Comparison of ENCODE assay signal across 2 worm cellular contexts in the genomic region with DNA sequence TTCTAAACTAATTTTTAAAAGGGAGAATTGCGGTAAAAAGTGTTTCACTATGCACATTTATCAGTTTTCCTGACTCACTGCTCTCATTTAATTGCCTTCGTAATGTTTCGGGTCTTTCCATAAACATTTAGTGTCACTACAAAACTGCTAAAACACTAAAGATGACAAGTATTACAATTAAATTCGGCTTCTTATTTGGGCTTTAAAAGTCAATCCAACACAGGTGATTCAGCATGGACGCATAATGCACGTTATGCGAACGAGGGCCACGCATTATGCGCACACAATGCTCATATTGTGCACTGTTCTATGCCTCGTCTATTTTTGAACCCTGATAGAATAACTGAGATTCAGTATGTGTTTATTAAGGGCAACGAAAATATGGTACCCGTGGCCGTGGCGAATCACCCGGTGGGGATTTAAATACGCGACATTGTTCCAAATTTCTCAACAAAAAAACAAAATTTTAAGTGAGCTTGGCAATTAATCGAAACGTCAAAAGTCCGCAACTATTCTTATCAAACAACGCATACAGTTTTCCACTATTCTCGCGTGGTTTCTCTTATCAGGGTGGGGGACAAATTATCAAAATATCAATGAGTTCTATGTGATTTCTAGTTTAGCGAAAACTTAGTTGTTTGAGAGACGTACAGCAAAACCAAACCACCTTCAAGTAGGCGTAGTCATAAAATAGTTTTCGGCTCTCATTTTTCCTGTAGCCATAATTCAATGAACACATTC.
TF ChIP-seq lines count a peak whose summit lies in the region.

A gene (minus strand): TSS at position 51 of the 741 bp plus-strand sequence.

TF ChIP-seq in whole organism, L2 larva, 48 proteins besides CTCF, POLR2A, EP300 and RAD21 (continued from another document):
- TF ChIP-seq lsy-2 (tag; optimal IDR thresholded peaks at IDR 0.05; lab: Kevin White, UChicago) (no peak), gmeb-1 (tag; optimal IDR thresholded peaks at IDR 0.05; lab: Kevin White, UChicago) (peak; percentile 26), elt-3 (tag; optimal IDR thresholded peaks at IDR 0.05; lab: Kevin White, UChicago) (no peak), lin-11 (tag; optimal IDR thresholded peaks at IDR 0.05; lab: Kevin White, UChicago) (no peak), nhr-12 (tag; optimal IDR thresholded peaks at IDR 0.05; lab: Kevin White, UChicago) (no peak), unc-55 (GFP tag; optimal IDR thresholded peaks at IDR 0.05; lab: Kevin White, UChicago) (no peak), sma-9 (GFP tag; optimal IDR thresholded peaks at IDR 0.05; lab: Kevin White, UChicago) (peak; percentile 47), sma-9 (tag; optimal IDR thresholded peaks at IDR 0.05; lab: Kevin White, UChicago) (no peak), crh-2 (tag; optimal IDR thresholded peaks at IDR 0.05; lab: Kevin White, UChicago) (peak; percentile 24), nhr-237 (tag; optimal IDR thresholded peaks at IDR 0.05; lab: Kevin White, UChicago) (no peak), lin-13 (GFP tag; optimal IDR thresholded peaks at IDR 0.05; lab: Kevin White, UChicago) (no peak), C34F6.9 (tag; optimal IDR thresholded peaks at IDR 0.05; lab: Kevin White, UChicago) (no peak), mbf-1 (tag; optimal IDR thresholded peaks at IDR 0.05; lab: Kevin White, UChicago) (no peak)

TF ChIP-seq in whole organism, L4 larva, 104 proteins besides CTCF, POLR2A, EP300 and RAD21 (continued from another document):
- TF ChIP-seq zip-2 (tag; optimal IDR thresholded peaks at IDR 0.05; lab: Kevin White, UChicago), result no peak
- no peak for TF ChIP-seq madf-9 (GFP tag; conservative IDR thresholded peaks at IDR 0.05; lab: Robert Waterston, UW)
- TF ChIP-seq arid-1 (GFP tag; conservative IDR thresholded peaks at IDR 0.05; lab: Robert Waterston, UW), result no peak
- no peak for TF ChIP-seq daf-12 (tag; optimal IDR thresholded peaks at IDR 0.05; lab: Kevin White, UChicago)
- TF ChIP-seq madf-5 (GFP tag; IDR thresholded peaks at IDR 0.05; lab: Robert Waterston, UW), result no peak
- TF ChIP-seq daf-8 (GFP tag; IDR thresholded peaks at IDR 0.05; lab: Robert Waterston, UW), result no peak
- TF ChIP-seq ctbp-1 (GFP tag; IDR thresholded peaks at IDR 0.05; lab: Robert Waterston, UW), result no peak
- TF ChIP-seq daf-16 (GFP tag; optimal IDR thresholded peaks at IDR 0.05; lab: Kevin White, UChicago), result no peak
- peak; percentile 37 for TF ChIP-seq daf-16 (tag; optimal IDR thresholded peaks at IDR 0.05; lab: Kevin White, UChicago)
- no peak for TF ChIP-seq aly-2 (tag; optimal IDR thresholded peaks at IDR 0.05; lab: Kevin White, UChicago)
- TF ChIP-seq nhr-28 (tag; optimal IDR thresholded peaks at IDR 0.05; lab: Kevin White, UChicago), result peak; percentile 49
- no peak for TF ChIP-seq F37D6.2 (tag; optimal IDR thresholded peaks at IDR 0.05; lab: Kevin White, UChicago)
- TF ChIP-seq F10B5.3 (tag; optimal IDR thresholded peaks at IDR 0.05; lab: Kevin White, UChicago), result no peak
- TF ChIP-seq hlh-11 (tag; optimal IDR thresholded peaks at IDR 0.05; lab: Kevin White, UChicago), result peak; percentile 42
- no peak for TF ChIP-seq hif-1 (tag; optimal IDR thresholded peaks at IDR 0.05; lab: Kevin White, UChicago)
- no peak for TF ChIP-seq dmd-9 (GFP tag; IDR thresholded peaks at IDR 0.05; lab: Robert Waterston, UW)
- TF ChIP-seq F44E2.7 (GFP tag; IDR thresholded peaks at IDR 0.05; lab: Robert Waterston, UW), result no peak
- no peak for TF ChIP-seq ceh-32 (tag; optimal IDR thresholded peaks at IDR 0.05; lab: Kevin White, UChicago; ENCODE audit: poor library complexity)
- TF ChIP-seq Y48G9A.11 (GFP tag; IDR thresholded peaks at IDR 0.05; lab: Robert Waterston, UW), result no peak
- TF ChIP-seq duxl-1 (tag; optimal IDR thresholded peaks at IDR 0.05; lab: Kevin White, UChicago; ENCODE audit: poor library complexity), result no peak
- TF ChIP-seq saeg-2 (GFP tag; IDR thresholded peaks at IDR 0.05; lab: Robert Waterston, UW), result no peak
- peak; percentile 36 for TF ChIP-seq aha-1 (tag; lab: Kevin White, UChicago)
- TF ChIP-seq tra-1 (GFP tag; IDR thresholded peaks at IDR 0.05; lab: Robert Waterston, UW), result no peak
- TF ChIP-seq lir-3 (tag; optimal IDR thresholded peaks at IDR 0.05; lab: Kevin White, UChicago), result no peak
- TF ChIP-seq zfp-2 (tag; optimal IDR thresholded peaks at IDR 0.05; lab: Kevin White, UChicago), result no peak
- no peak for TF ChIP-seq php-3 (GFP tag; IDR thresholded peaks at IDR 0.05; lab: Robert Waterston, UW)
- TF ChIP-seq unc-130 (GFP tag; optimal IDR thresholded peaks at IDR 0.05; lab: Kevin White, UChicago), result no peak
- no peak for TF ChIP-seq ama-1 (optimal IDR thresholded peaks at IDR 0.05; lab: Kevin White, UChicago)
- TF ChIP-seq attf-4 (tag; optimal IDR thresholded peaks at IDR 0.05; lab: Kevin White, UChicago), result no peak
- peak; percentile 55 for TF ChIP-seq dve-1 (tag; optimal IDR thresholded peaks at IDR 0.05; lab: Kevin White, UChicago; ENCODE audit: insufficient read depth)
- TF ChIP-seq fkh-10 (GFP tag; optimal IDR thresholded peaks at IDR 0.05; lab: Kevin White, UChicago), result no peak
- TF ChIP-seq nhr-76 (tag; optimal IDR thresholded peaks at IDR 0.05; lab: Kevin White, UChicago), result no peak
- no peak for TF ChIP-seq mxl-2 (GFP tag; conservative IDR thresholded peaks at IDR 0.05; lab: Robert Waterston, UW)
- peak; percentile 85 for TF ChIP-seq pqm-1 (tag; optimal IDR thresholded peaks at IDR 0.05; lab: Kevin White, UChicago)
- no peak for TF ChIP-seq F49E8.2 (tag; optimal IDR thresholded peaks at IDR 0.05; lab: Kevin White, UChicago; ENCODE audit: borderline replicate concordance)
- TF ChIP-seq ceh-20 (GFP tag; IDR thresholded peaks at IDR 0.05; lab: Robert Waterston, UW), result no peak
- peak; percentile 76 for TF ChIP-seq dmd-6 (GFP tag; IDR thresholded peaks at IDR 0.05; lab: Robert Waterston, UW)
- TF ChIP-seq spr-1 (tag; optimal IDR thresholded peaks at IDR 0.05; lab: Kevin White, UChicago), result no peak
- no peak for TF ChIP-seq vab-7 (GFP tag; IDR thresholded peaks at IDR 0.05; lab: Robert Waterston, UW)
- no peak for TF ChIP-seq ZK337.2 (GFP tag; IDR thresholded peaks at IDR 0.05; lab: Robert Waterston, UW)
- no peak for TF ChIP-seq ceh-82 (tag; optimal IDR thresholded peaks at IDR 0.05; lab: Kevin White, UChicago)
- no peak for TF ChIP-seq hlh-30 (tag; optimal IDR thresholded peaks at IDR 0.05; lab: Kevin White, UChicago; ENCODE audit: insufficient read depth)
- no peak for TF ChIP-seq mes-2 (tag; optimal IDR thresholded peaks at IDR 0.05; lab: Kevin White, UChicago; ENCODE audit: poor library complexity, severe bottlenecking)
- TF ChIP-seq snpc-4 (tag; optimal IDR thresholded peaks at IDR 0.05; lab: Kevin White, UChicago), result no peak
- no peak for TF ChIP-seq ztf-7 (tag; optimal IDR thresholded peaks at IDR 0.05; lab: Kevin White, UChicago)
- TF ChIP-seq mxl-3 (GFP tag; optimal IDR thresholded peaks at IDR 0.05; lab: Kevin White, UChicago), result peak; percentile 31
